Worm (Caenorhabditis elegans) whole organism, midembryonic: ENCODE measurements around the gene F38B7.10.

Source experiments
- T22C8.4 ChIP-seq: fragments of 200-800 bp; sonication (Bioruptor generic); IDR thresholded peaks from 2 replicates; pipeline ENCODE4 v1.3.6; 2022; ENCODE audit warnings: missing genetic modification characterization, missing compliant biosample characterization
- cog-1 ChIP-seq: sonication (generic microtip); optimal IDR thresholded peaks from 2 replicates; lab custom pipeline; 2016; ENCODE audit warnings: missing genetic modification characterization, missing compliant biosample characterization
- flt-1 ChIP-seq: fragments of 200-800 bp; sonication (Bioruptor generic); IDR thresholded peaks from 2 replicates; pipeline ENCODE4 v1.3.6; 2022; ENCODE audit warnings: missing genetic modification characterization, missing compliant biosample characterization
- klf-2 ChIP-seq: fragments of 200-800 bp; sonication (Bioruptor generic); conservative IDR thresholded peaks from 2 replicates; pipeline ENCODE4 v1.3.6; 2022; ENCODE audit warnings: missing genetic modification reagents, missing genetic modification characterization, missing compliant biosample characterization
- med-1 ChIP-seq: sonication (generic microtip); optimal IDR thresholded peaks from 2 replicates; lab custom pipeline; 2017; ENCODE audit warnings: missing genetic modification characterization, mild to moderate bottlenecking, missing compliant biosample characterization, antibody characterized with exemption, missing genetic modification reagents; ENCODE audit not compliant: insufficient read depth
- ref-1 ChIP-seq: fragments of 200-800 bp; sonication (Bioruptor generic); conservative IDR thresholded peaks from 2 replicates; pipeline ENCODE4 v1.3.6; 2022; ENCODE audit warnings: missing genetic modification reagents, missing genetic modification characterization, missing compliant biosample characterization
- tab-1 ChIP-seq: fragments of 200-800 bp; sonication (Bioruptor generic); IDR thresholded peaks from 2 replicates; pipeline ENCODE4 v1.3.6; 2022; ENCODE audit warnings: missing genetic modification characterization, missing compliant biosample characterization
- ztf-23 ChIP-seq: fragments of 200-800 bp; sonication (Bioruptor generic); IDR thresholded peaks from 2 replicates; pipeline ENCODE4 v1.3.6; 2022; ENCODE audit warnings: missing genetic modification reagents, missing genetic modification characterization, missing compliant biosample characterization
- ztf-29 ChIP-seq: fragments of 200-800 bp; sonication (Bioruptor generic); IDR thresholded peaks from 2 replicates; pipeline ENCODE4 v1.3.6; 2022; ENCODE audit warnings: missing genetic modification reagents, missing genetic modification characterization, missing compliant biosample characterization

Gene F38B7.10

DNA sequence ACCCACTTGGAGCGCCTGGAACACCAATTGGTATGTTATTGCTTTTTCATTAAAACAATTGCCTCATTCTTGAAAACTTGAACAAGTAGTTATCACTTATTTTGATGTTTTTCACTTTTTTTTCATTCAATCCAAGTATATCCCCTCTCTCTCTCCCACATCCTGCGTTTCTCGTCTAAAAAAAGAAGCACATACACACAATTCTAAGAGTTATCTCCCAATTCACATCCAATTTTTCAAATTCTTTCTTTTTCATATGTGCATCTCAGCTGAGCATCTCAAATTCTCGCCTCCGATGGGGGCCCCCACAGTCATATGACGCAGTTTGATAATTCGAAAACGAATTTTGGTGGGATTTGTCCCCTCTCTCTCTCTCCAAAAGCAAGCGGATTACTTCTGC, 8.7 kb upstream of the F38B7.10 start:
- no peak for TF ChIP-seq tab-1 (GFP tag; lab: Robert Waterston, UW)
- TF ChIP-seq ztf-23 (GFP tag; lab: Robert Waterston, UW), result no peak
- no peak for TF ChIP-seq flt-1 (GFP tag; lab: Robert Waterston, UW)
- TF ChIP-seq cog-1, result no peak
- TF ChIP-seq ztf-29, result no peak
- TF ChIP-seq ref-1 (GFP tag; lab: Robert Waterston, UW), result no peak
- TF ChIP-seq T22C8.4 (GFP tag; lab: Robert Waterston, UW), result no peak
- TF ChIP-seq med-1 (GFP tag; lab: Kevin White, UChicago), result no peak
- TF ChIP-seq klf-2, result no peak

DNA sequence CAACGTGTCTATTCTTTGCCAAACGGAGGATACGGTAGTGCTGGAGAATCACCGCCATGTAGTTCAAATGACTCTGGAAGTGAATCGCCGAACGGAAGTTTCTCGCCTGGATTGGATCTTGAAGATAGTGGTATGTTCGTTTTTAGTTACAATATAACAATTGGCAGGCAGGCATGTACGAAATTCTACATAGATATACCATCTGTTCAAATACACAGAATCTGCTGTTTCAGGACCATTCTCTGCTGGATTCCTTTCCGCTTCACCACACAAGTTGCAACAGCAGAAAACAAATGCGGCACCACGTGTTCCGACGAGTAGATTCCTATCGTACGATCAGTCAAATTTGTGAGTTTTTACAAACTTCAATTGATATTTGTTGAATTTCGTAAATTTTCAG, 5.8 kb upstream of the F38B7.10 start:
- no peak for TF ChIP-seq med-1 (GFP tag; lab: Kevin White, UChicago)
- TF ChIP-seq T22C8.4 (GFP tag; lab: Robert Waterston, UW), result no peak
- TF ChIP-seq cog-1, result no peak
- no peak for TF ChIP-seq ztf-29
- no peak for TF ChIP-seq ref-1 (GFP tag; lab: Robert Waterston, UW)
- no peak for TF ChIP-seq klf-2
- no peak for TF ChIP-seq flt-1 (GFP tag; lab: Robert Waterston, UW)
- no peak for TF ChIP-seq tab-1 (GFP tag; lab: Robert Waterston, UW)
- TF ChIP-seq ztf-23 (GFP tag; lab: Robert Waterston, UW), result no peak

DNA sequence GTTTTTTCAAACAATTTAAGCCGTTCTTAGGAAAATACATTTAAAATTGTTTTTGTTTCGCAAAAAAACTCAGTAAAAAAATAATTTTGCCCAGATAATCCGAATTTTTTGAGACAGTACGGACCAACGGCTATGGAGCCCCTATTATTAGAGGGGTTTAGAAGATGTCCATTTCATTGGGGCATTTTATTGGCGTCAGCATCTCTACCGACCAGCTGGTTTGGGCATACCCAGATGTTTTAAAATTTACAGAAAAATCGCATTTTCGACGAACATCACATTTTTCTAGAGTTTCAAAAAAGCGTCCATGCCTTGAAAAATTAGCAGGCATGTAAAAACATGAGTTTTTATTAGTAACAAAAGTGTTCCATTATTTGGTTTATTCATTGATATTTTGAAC, 4.0 kb upstream of the F38B7.10 start:
- peak; percentile 33; the same call in 1 of the 2 replicates for TF ChIP-seq flt-1 (GFP tag; lab: Robert Waterston, UW)
- TF ChIP-seq tab-1 (GFP tag; lab: Robert Waterston, UW), result no peak
- no peak for TF ChIP-seq ref-1 (GFP tag; lab: Robert Waterston, UW)
- no peak for TF ChIP-seq ztf-29
- TF ChIP-seq klf-2, result no peak
- 0 out of 2 replicates have a peak, but pooled peaks have one; percentile 29 for TF ChIP-seq ztf-23 (GFP tag; lab: Robert Waterston, UW)

DNA sequence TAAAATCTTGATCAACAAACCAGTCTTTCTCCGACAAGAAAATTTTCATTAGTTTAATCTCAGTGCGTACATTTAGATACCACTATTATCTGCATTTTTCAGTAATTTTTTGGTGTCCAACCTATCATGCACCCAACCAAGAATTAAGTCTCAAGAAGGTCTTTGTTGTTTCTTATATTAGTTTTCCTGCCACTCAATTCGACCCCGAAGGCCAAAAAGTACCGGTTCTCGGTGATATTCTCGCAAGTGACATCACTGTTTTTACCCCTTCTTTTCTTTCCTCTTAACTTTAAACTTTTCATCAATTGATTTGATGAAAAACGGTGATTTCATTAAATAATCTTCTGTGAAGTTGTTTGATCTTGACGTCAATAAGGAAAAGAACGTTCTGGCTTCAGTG, 1.8 kb upstream of the F38B7.10 start, which contains the start of gene F38B7.2:
Gene F38B7.2 (plus strand): TSS at position 400 of the 400 bp plus-strand sequence.
- TF ChIP-seq klf-2, result no peak
- no peak for TF ChIP-seq tab-1 (GFP tag; lab: Robert Waterston, UW)
- TF ChIP-seq T22C8.4 (GFP tag; lab: Robert Waterston, UW), result no peak
- TF ChIP-seq ztf-29, result no peak
- TF ChIP-seq cog-1, result no peak
- TF ChIP-seq ztf-23 (GFP tag; lab: Robert Waterston, UW), result no peak

DNA sequence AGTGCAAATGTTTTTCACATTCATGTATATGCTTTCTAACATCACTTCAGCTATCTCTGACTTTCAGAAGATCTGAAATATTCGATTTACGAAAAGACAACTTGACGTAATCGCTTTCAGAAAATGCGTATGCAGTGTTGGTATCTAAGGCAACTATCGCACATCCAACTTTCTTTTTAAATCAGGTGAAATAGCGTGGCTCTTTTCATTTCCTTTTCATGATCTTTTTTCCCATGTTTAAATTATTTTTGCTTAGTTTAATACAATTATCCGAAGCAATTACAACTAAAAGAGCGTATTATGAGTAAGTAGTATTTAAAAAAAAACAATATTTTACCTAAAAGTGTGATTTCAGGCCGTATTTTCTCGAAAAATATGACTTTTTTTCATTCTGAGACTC, 1.5 kb downstream of the F38B7.10 start, which contains the start of gene F38B7.11:
Gene F38B7.11 (plus strand): TSS at position 301 of the 400 bp plus-strand sequence.
- TF ChIP-seq ztf-29, result no peak

DNA sequence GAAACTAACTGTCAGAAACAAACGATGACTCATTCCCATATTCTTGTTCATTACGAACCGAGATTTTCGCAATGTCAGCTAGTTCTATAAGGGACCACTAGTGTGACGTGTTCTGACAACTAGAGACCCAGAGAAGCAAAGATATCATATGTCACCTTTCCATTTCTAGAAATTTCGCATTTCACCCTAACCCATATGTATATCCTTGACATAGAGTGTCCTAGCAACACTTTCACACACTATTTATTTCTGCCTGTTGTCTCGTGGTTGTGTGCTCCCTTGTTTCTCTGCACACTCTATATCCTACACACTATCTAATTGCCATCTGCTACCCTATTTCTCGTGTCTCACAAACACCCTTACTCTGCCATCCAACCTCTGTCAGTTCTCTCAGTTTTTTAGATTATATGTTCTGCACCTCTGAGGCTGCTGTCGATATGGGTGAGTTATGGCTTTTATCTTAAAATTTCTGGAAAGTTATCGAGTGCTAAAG, 3.6 kb downstream of the F38B7.10 start, which contains the start of the genes F38B7.17 and F38B7.3:
Gene F38B7.17 (minus strand): TSS at position 51 of the 493 bp plus-strand sequence.
Gene F38B7.3 (plus strand): TSS at position 194 of the 493 bp plus-strand sequence.
- no peak for TF ChIP-seq ztf-29
- no peak for TF ChIP-seq med-1 (GFP tag; lab: Kevin White, UChicago)
- TF ChIP-seq flt-1 (GFP tag; lab: Robert Waterston, UW), result no peak
- no peak for TF ChIP-seq tab-1 (GFP tag; lab: Robert Waterston, UW)
- TF ChIP-seq klf-2, result no peak
- TF ChIP-seq ref-1 (GFP tag; lab: Robert Waterston, UW), result no peak
- TF ChIP-seq ztf-23 (GFP tag; lab: Robert Waterston, UW), result no peak

DNA sequence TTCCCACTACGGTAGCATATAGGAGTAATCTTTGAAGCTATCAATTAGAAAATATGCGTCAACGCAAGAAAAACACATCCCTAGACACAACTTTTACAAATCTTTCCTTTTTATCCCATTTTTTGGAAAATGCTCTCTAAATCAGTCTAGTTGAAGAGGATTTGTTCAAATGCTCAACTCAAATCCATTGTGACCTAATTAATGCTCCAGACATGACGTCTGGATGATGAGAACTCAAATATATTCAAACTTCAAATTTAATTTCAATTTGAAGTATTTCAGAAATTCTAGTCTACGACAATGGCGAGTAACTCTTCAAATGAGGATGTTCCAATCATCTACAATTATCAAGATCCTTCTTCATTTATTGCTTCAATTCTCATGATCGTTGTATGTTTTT, 7.1 kb downstream of the F38B7.10 start, which contains the start of gene srx-85:
Gene srx-85 (plus strand): TSS at position 301 of the 400 bp plus-strand sequence.
- TF ChIP-seq klf-2 (no peak), flt-1 (GFP tag; lab: Robert Waterston, UW) (no peak)

DNA sequence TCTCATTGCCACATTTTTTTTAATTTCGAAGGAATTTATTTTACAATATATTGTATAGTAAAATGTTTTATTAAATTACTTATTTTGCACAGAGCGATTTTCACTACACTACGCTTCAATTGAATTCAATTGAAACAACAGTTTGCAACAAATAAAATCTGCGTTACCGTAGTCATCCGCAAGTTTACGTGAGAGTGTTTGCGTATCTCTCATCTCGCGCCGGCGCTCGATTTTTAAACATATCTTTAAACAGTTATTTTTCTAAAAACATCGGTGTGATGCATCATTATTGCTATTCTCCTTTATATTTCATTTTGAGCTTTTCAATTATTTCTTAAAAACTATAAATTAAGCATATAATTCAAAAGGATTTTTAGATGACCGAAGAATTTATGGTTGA, 8.9 kb downstream of the F38B7.10 start, which contains the start of gene duo-1:
Gene duo-1 (plus strand): TSS at position 371 of the 400 bp plus-strand sequence.
- no peak for TF ChIP-seq klf-2
- no peak for TF ChIP-seq T22C8.4 (GFP tag; lab: Robert Waterston, UW)
- no peak for TF ChIP-seq med-1 (GFP tag; lab: Kevin White, UChicago)
- TF ChIP-seq ztf-29, result no peak
- TF ChIP-seq flt-1 (GFP tag; lab: Robert Waterston, UW), result no peak
- no peak for TF ChIP-seq cog-1
- no peak for TF ChIP-seq ztf-23 (GFP tag; lab: Robert Waterston, UW)
- no peak for TF ChIP-seq ref-1 (GFP tag; lab: Robert Waterston, UW)
- TF ChIP-seq tab-1 (GFP tag; lab: Robert Waterston, UW), result no peak

DNA sequence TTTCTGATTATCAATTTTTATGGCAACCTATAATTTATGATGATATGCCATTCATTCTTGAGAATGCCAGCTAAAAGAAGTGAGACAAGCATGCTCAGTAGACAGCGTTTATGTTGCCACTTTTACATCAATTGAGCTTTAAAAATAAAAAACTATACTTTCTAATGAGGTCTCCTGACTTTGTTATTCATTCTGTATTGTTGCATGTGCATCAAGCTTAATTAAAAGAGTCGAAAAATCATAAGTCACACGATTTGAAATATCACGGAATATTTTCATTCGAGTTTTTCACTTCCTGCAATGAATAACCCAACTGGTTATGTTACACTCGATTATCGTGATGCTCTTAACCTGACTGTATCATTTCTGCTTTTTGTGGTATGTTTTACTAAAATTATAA, 17.3 kb downstream of the F38B7.10 start, which contains the start of gene srx-86:
Gene srx-86 (plus strand): TSS at position 301 of the 400 bp plus-strand sequence.
- TF ChIP-seq T22C8.4 (GFP tag; lab: Robert Waterston, UW) (no peak), tab-1 (GFP tag; lab: Robert Waterston, UW) (no peak), ref-1 (GFP tag; lab: Robert Waterston, UW) (no peak), med-1 (GFP tag; lab: Kevin White, UChicago) (no peak)

DNA sequence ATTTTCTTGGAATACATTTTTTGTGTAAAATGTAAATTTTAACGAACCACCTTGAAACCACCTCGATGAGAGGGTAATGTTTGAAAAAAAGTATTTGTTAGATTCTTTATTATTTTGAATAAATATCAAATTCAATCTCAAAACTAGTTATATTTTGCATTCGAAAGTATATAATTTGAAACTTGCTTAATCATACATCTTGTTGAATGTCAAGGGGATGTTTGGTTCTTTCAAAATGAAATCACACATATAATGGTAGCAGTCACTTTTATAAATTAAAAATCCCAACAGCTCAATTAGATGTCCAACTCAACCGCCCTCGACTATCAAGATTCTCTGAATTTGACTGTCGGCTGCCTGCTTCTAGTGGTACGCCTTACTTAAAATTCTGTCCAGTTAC, 19.2 kb downstream of the F38B7.10 start, which contains the start of gene srx-87:
Gene srx-87 (plus strand): TSS at position 301 of the 400 bp plus-strand sequence.
- TF ChIP-seq ztf-23 (GFP tag; lab: Robert Waterston, UW) (no peak), tab-1 (GFP tag; lab: Robert Waterston, UW) (no peak), klf-2 (no peak), cog-1 (no peak), flt-1 (GFP tag; lab: Robert Waterston, UW) (no peak), ztf-29 (no peak), ref-1 (GFP tag; lab: Robert Waterston, UW) (no peak), med-1 (GFP tag; lab: Kevin White, UChicago) (no peak), T22C8.4 (GFP tag; lab: Robert Waterston, UW) (no peak)
